Fruit fly (Drosophila melanogaster) whole organism, wandering third instar larva: ENCODE results near the gene CG3726.

Experiments used
- Abd-B ChIP-seq: fragments of >200 bp; optimal IDR thresholded peaks from 2 replicates; lab custom pipeline; 2017; ENCODE audit warnings: missing biosample characterization, missing genetic modification characterization
- CG32264 ChIP-seq: fragments of 200-800 bp; sonication (Bioruptor generic); optimal IDR thresholded peaks from 2 replicates; lab custom pipeline; 2016; ENCODE audit warnings: missing biosample characterization, missing genetic modification characterization
- CG9705 ChIP-seq: fragments of 200-800 bp; sonication (Bioruptor generic); optimal IDR thresholded peaks from 2 replicates; lab custom pipeline; 2018; ENCODE audit warnings: missing biosample characterization, mild to moderate bottlenecking, missing genetic modification characterization
- CrebA ChIP-seq: fragments of 200-800 bp; sonication (Bioruptor generic); optimal IDR thresholded peaks from 2 replicates; lab custom pipeline; 2016; ENCODE audit warnings: missing biosample characterization, mild to moderate bottlenecking, missing genetic modification characterization, borderline replicate concordance
- Dfd ChIP-seq: fragments of >200 bp; optimal IDR thresholded peaks from 2 replicates; lab custom pipeline; 2017; ENCODE audit warnings: missing biosample characterization, missing genetic modification characterization
- Dif ChIP-seq: fragments of 200-275, 200-300 bp; sonication (Bioruptor generic); optimal IDR thresholded peaks from 2 replicates; lab custom pipeline; 2018; ENCODE audit warnings: missing biosample characterization, missing genetic modification characterization; ENCODE audit not compliant: partially characterized antibody
- GATAd ChIP-seq: sonication (Bioruptor generic); optimal IDR thresholded peaks from 2 replicates; lab custom pipeline; 2016; ENCODE audit warnings: missing biosample characterization, missing genetic modification characterization
- HLH106 ChIP-seq: fragments of 200-800 bp; optimal IDR thresholded peaks from 3 replicates; lab custom pipeline; 2019; ENCODE audit warnings: missing biosample characterization, mild to moderate bottlenecking, missing genetic modification characterization, moderate library complexity
- Hnf4 ChIP-seq: fragments of 200-800 bp; sonication (Bioruptor generic); optimal IDR thresholded peaks from 2 replicates; lab custom pipeline; 2016; ENCODE audit warnings: missing biosample characterization, mild to moderate bottlenecking, missing genetic modification characterization
- Hr78 ChIP-seq: fragments of >200 bp; optimal IDR thresholded peaks from 2 replicates; lab custom pipeline; 2017; ENCODE audit warnings: missing biosample characterization, missing genetic modification characterization
- Hr83 ChIP-seq: fragments of 200-300 bp; sonication (Bioruptor generic); optimal IDR thresholded peaks from 2 replicates; lab custom pipeline; 2016; ENCODE audit warnings: missing biosample characterization, mild to moderate bottlenecking, missing genetic modification characterization, moderate library complexity; ENCODE audit not compliant: poor library complexity, severe bottlenecking
- Jra ChIP-seq: sonication (Bioruptor generic); optimal IDR thresholded peaks from 2 replicates; lab custom pipeline; 2016; ENCODE audit warnings: missing biosample characterization, missing genetic modification characterization
- Mio ChIP-seq: sonication (Bioruptor generic); optimal IDR thresholded peaks from 2 replicates; lab custom pipeline; 2016; ENCODE audit warnings: missing biosample characterization, missing genetic modification characterization
- Myc ChIP-seq: fragments of >200 bp; optimal IDR thresholded peaks from 2 replicates; lab custom pipeline; 2017
- N ChIP-seq: fragments of >200 bp; optimal IDR thresholded peaks from 2 replicates; lab custom pipeline; 2018; ENCODE audit warnings: missing biosample characterization, missing external identifiers, missing genetic modification characterization
- OdsH ChIP-seq: fragments of 200-800 bp; sonication (Bioruptor generic); optimal IDR thresholded peaks from 2 replicates; lab custom pipeline; 2016; ENCODE audit warnings: missing biosample characterization, mild to moderate bottlenecking, missing genetic modification characterization
- Rel ChIP-seq, 2 experiments: fragments of 200-800 bp; sonication (Bioruptor generic) in 1 of 2; optimal IDR thresholded peaks; 2 replicates in 1 of 2; 3 replicates in 1 of 2; lab custom pipeline; 2016 to 2019; ENCODE audit warnings: mild to moderate bottlenecking in 2 of 2, missing biosample characterization in 2 of 2, missing genetic modification characterization in 2 of 2, moderate library complexity in 1 of 2
- Sp1 ChIP-seq: fragments of 200-800 bp; sonication (Bioruptor generic); optimal IDR thresholded peaks from 3 replicates; lab custom pipeline; 2019; ENCODE audit warnings: missing biosample characterization, mild to moderate bottlenecking, missing genetic modification characterization, moderate library complexity
- Vsx2 ChIP-seq: fragments of 200-300, 225-300 bp; sonication (Bioruptor generic); optimal IDR thresholded peaks from 2 replicates; lab custom pipeline; 2018; ENCODE audit warnings: missing biosample characterization, missing genetic modification characterization; ENCODE audit not compliant: partially characterized antibody
- br ChIP-seq: fragments of 200-800 bp; sonication (Bioruptor generic); optimal IDR thresholded peaks from 2 replicates; lab custom pipeline; 2016; ENCODE audit warnings: missing biosample characterization, missing genetic modification characterization
- brk ChIP-seq: fragments of 200-800 bp; sonication (Bioruptor generic); optimal IDR thresholded peaks from 2 replicates; lab custom pipeline; 2016; ENCODE audit warnings: missing biosample characterization, mild to moderate bottlenecking, missing genetic modification characterization
- dl ChIP-seq, 2 experiments: fragments of 175-275, 200-275 bp in 1 of 2; fragments of 200-275 bp in 1 of 2; sonication (Bioruptor generic); optimal IDR thresholded peaks; lab custom pipeline; 2018; ENCODE audit warnings: mild to moderate bottlenecking in 2 of 2, missing biosample characterization in 2 of 2, missing genetic modification characterization in 2 of 2, moderate library complexity in 2 of 2; ENCODE audit not compliant: partially characterized antibody in 2 of 2, insufficient read depth in 1 of 2
- dmrt93B ChIP-seq: fragments of 200-800 bp; sonication (Bioruptor generic); optimal IDR thresholded peaks from 2 replicates; lab custom pipeline; 2018; ENCODE audit warnings: missing biosample characterization, mild to moderate bottlenecking, missing genetic modification characterization
- dsf ChIP-seq: sonication (Bioruptor generic); optimal IDR thresholded peaks from 2 replicates; lab custom pipeline; 2016; ENCODE audit warnings: missing biosample characterization, missing genetic modification characterization, borderline replicate concordance
- ey ChIP-seq: fragments of 200-800 bp; sonication (Bioruptor generic); optimal IDR thresholded peaks from 2 replicates; lab custom pipeline; 2016; ENCODE audit warnings: missing biosample characterization, missing genetic modification characterization
- foxo ChIP-seq, 2 experiments: fragments of 200-800 bp; sonication (Bioruptor generic); optimal IDR thresholded peaks; 2 replicates in 1 of 2; 3 replicates in 1 of 2; lab custom pipeline; 2016 to 2017; ENCODE audit warnings: missing biosample characterization in 2 of 2, missing genetic modification characterization in 2 of 2
- fru ChIP-seq: fragments of 200-800 bp; sonication (Bioruptor generic); optimal IDR thresholded peaks from 3 replicates; lab custom pipeline; 2016; ENCODE audit warnings: missing biosample characterization, mild to moderate bottlenecking, missing genetic modification characterization
- h ChIP-seq: fragments of 200-800 bp; sonication (Bioruptor generic); optimal IDR thresholded peaks from 3 replicates; lab custom pipeline; 2016; ENCODE audit warnings: missing biosample characterization, mild to moderate bottlenecking, missing genetic modification characterization
- jim ChIP-seq: fragments of 175-275, 200-325 bp; sonication (Bioruptor generic); optimal IDR thresholded peaks from 2 replicates; lab custom pipeline; 2016; ENCODE audit warnings: missing biosample characterization, mild to moderate bottlenecking, missing genetic modification characterization
- lola ChIP-seq: fragments of >200 bp; optimal IDR thresholded peaks from 2 replicates; lab custom pipeline; 2017; ENCODE audit warnings: missing biosample characterization, missing genetic modification characterization
- pan ChIP-seq: fragments of >200 bp; optimal IDR thresholded peaks from 2 replicates; lab custom pipeline; 2017
- psq ChIP-seq: fragments of 200-800 bp; sonication (Bioruptor generic); optimal IDR thresholded peaks from 3 replicates; lab custom pipeline; 2017; ENCODE audit warnings: missing biosample characterization, mild to moderate bottlenecking, missing genetic modification characterization, moderate library complexity
- rgr ChIP-seq: fragments of 200-800 bp; sonication (Bioruptor generic); optimal IDR thresholded peaks from 3 replicates; lab custom pipeline; 2016; ENCODE audit warnings: missing biosample characterization, mild to moderate bottlenecking, missing genetic modification characterization
- sage ChIP-seq: fragments of 200-800 bp; sonication (Bioruptor generic); optimal IDR thresholded peaks from 2 replicates; lab custom pipeline; 2016; ENCODE audit warnings: missing biosample characterization, mild to moderate bottlenecking, missing genetic modification characterization
- sv ChIP-seq: fragments of 200-800 bp; sonication (Bioruptor generic); optimal IDR thresholded peaks from 3 replicates; lab custom pipeline; 2016; ENCODE audit warnings: missing biosample characterization, missing genetic modification characterization
- tai ChIP-seq: sonication (Bioruptor generic); optimal IDR thresholded peaks from 2 replicates; lab custom pipeline; 2016; ENCODE audit warnings: missing biosample characterization, missing genetic modification characterization
- usp ChIP-seq: fragments of >200 bp; optimal IDR thresholded peaks from 2 replicates; lab custom pipeline; 2017; ENCODE audit warnings: missing biosample characterization, missing genetic modification characterization
- woc ChIP-seq: sonication (Bioruptor generic); optimal IDR thresholded peaks from 2 replicates; lab custom pipeline; 2016; ENCODE audit warnings: missing biosample characterization, mild to moderate bottlenecking, missing genetic modification characterization

Gene CG3726

dm6 chrX:5886764-5887555 is 29.9 kb upstream of the CG3726 start:
- TF ChIP-seq dmrt93B (GFP tag; lab: Kevin White, UChicago) (peak; percentile 72), N (GFP tag; lab: Kevin White, UChicago) (no peak), Vsx2 (peak; percentile 88), Hnf4 (GFP tag; lab: Kevin White, UChicago) (peak; percentile 92), Jra (peak; percentile 73), h (GFP tag; lab: Kevin White, UChicago) (peak; percentile 95), CrebA (GFP tag; lab: Kevin White, UChicago) (no peak), dl (GFP tag; optimal IDR thresholded peaks at IDR 0.05; lab: Kevin White, UChicago; ENCODE audit: insufficient read depth in 1 of 2, partially characterized antibody in 2 of 2) (peak; percentile 86 to 87), ey (GFP tag; lab: Kevin White, UChicago) (peak; percentile 91), HLH106 (peak; percentile 85), tai (GFP tag; lab: Kevin White, UChicago) (no peak), Mio (peak; percentile 53), Hr83 (GFP tag; lab: Kevin White, UChicago) (peak; percentile 20), CG9705 (peak; percentile 67), foxo (GFP tag; optimal IDR thresholded peaks at IDR 0.05; lab: Kevin White, UChicago) (peak; percentile 28 to 91), fru (GFP tag; lab: Kevin White, UChicago) (peak; percentile 91), lola (no peak), OdsH (GFP tag; lab: Kevin White, UChicago) (peak; percentile 90), Hr78 (GFP tag; lab: Kevin White, UChicago) (no peak), sage (GFP tag; lab: Kevin White, UChicago) (peak; percentile 64), woc (GFP tag; lab: Kevin White, UChicago) (peak; percentile 95), sv (GFP tag; lab: Kevin White, UChicago) (no peak), pan (lab: Kevin White, UChicago) (no peak), dsf (GFP tag; lab: Kevin White, UChicago) (no peak), GATAd (GFP tag; lab: Kevin White, UChicago) (no peak), Sp1 (peak; percentile 80), rgr (GFP tag; lab: Kevin White, UChicago) (peak; percentile 88), jim (GFP tag; lab: Kevin White, UChicago) (peak; percentile 34), Myc (lab: Kevin White, UChicago) (no peak), br (GFP tag; lab: Kevin White, UChicago) (peak; percentile 86), usp (no peak), brk (peak; percentile 65), CG32264 (peak; percentile 65), Dif (GFP tag; lab: Kevin White, UChicago) (peak; percentile 85), Dfd (GFP tag; lab: Kevin White, UChicago) (no peak), psq (GFP tag; lab: Kevin White, UChicago) (peak; percentile 96), Rel (GFP tag; optimal IDR thresholded peaks at IDR 0.05; lab: Kevin White, UChicago) (peak; percentile 21), Rel (tag; optimal IDR thresholded peaks at IDR 0.05; lab: Kevin White, UChicago) (peak; percentile 83)

- TF ChIP-seq Hr83 (GFP tag; lab: Kevin White, UChicago) (no peak), fru (GFP tag; lab: Kevin White, UChicago) (peak; percentile 33), tai (GFP tag; lab: Kevin White, UChicago) (no peak), ey (GFP tag; lab: Kevin White, UChicago) (no peak), Abd-B (GFP tag; lab: Kevin White, UChicago) (no peak), CrebA (GFP tag; lab: Kevin White, UChicago) (no peak), Vsx2 (no peak), psq (GFP tag; lab: Kevin White, UChicago) (no peak), Mio (no peak), pan (lab: Kevin White, UChicago) (no peak), N (GFP tag; lab: Kevin White, UChicago) (no peak), woc (GFP tag; lab: Kevin White, UChicago) (peak; percentile 15), HLH106 (peak; percentile 36), dl (GFP tag; optimal IDR thresholded peaks at IDR 0.05; lab: Kevin White, UChicago; ENCODE audit: insufficient read depth in 1 of 2, partially characterized antibody in 2 of 2) (no peak), GATAd (GFP tag; lab: Kevin White, UChicago) (no peak), Hnf4 (GFP tag; lab: Kevin White, UChicago) (no peak), usp (no peak), rgr (GFP tag; lab: Kevin White, UChicago) (no peak), Sp1 (peak; percentile 26), dmrt93B (GFP tag; lab: Kevin White, UChicago) (no peak), br (GFP tag; lab: Kevin White, UChicago) (no peak), foxo (GFP tag; optimal IDR thresholded peaks at IDR 0.05; lab: Kevin White, UChicago) (peak in 1 of 2 experiments; percentile 2), Jra (no peak), h (GFP tag; lab: Kevin White, UChicago) (peak; percentile 31), lola (no peak), Dif (GFP tag; lab: Kevin White, UChicago) (no peak), brk (no peak), sv (GFP tag; lab: Kevin White, UChicago) (no peak), CG32264 (no peak), Rel (GFP tag; optimal IDR thresholded peaks at IDR 0.05; lab: Kevin White, UChicago) (no peak), Rel (tag; optimal IDR thresholded peaks at IDR 0.05; lab: Kevin White, UChicago) (no peak), sage (GFP tag; lab: Kevin White, UChicago) (no peak), Hr78 (GFP tag; lab: Kevin White, UChicago) (no peak), jim (GFP tag; lab: Kevin White, UChicago) (no peak), OdsH (GFP tag; lab: Kevin White, UChicago) (no peak), Myc (lab: Kevin White, UChicago) (no peak), Dfd (GFP tag; lab: Kevin White, UChicago) (no peak), dsf (GFP tag; lab: Kevin White, UChicago) (no peak), CG9705 (no peak)
Observed at dm6 chrX:5888260-5888659, 28.6 kb upstream of the CG3726 start.
